Worm (Caenorhabditis elegans): ENCODE results near the gene lin-7.

The lin-7 gene

DNA sequence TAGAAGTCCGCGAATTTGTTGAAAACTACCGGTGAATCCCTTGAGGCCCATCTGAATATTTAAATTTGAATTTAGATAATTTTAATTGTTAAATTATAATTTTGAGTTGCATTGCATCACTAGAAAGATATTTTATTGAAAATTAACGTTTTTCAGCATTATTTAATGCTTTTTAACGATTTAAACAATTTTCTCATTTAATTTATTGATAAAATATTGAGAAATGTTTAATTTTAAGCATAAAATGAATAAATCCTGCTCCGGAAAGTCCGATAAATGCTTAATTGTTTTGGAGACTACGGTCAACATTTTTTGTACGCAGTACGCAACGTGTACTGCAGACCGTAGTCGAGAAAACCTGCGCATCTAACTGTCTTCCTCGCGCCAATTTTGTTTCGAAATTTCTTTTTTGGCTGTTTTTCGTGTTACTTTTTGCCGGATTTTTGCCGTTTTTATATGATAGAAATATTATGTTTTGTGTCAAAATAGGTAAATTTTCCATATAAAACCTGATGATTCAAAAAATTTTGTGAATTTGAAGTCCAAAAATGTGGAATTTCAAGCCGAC is at the start of gene lin-7, which contains the start of the genes Y54G11A.17 and elof-1:
Gene lin-7 (minus strand): TSS at position 51 of the 568 bp plus-strand sequence.
Gene Y54G11A.17 (minus strand): TSS at position 51 of the 568 bp plus-strand sequence.
Gene elof-1 (plus strand): TSS at position 383 of the 568 bp plus-strand sequence.
- TF ChIP-seq fkh-10 (GFP tag; optimal IDR thresholded peaks at IDR 0.05): peak; percentile 68
- TF ChIP-seq ceh-90 (tag; optimal IDR thresholded peaks at IDR 0.05): peak; percentile 18
- no peak for TF ChIP-seq ces-1 (GFP tag; optimal IDR thresholded peaks at IDR 0.05)
- peak; percentile 90 to 92 (median 90) for TF ChIP-seq dpl-1 (GFP tag; optimal IDR thresholded peaks at IDR 0.05)
- TF ChIP-seq ceh-88 (GFP tag; IDR thresholded peaks at IDR 0.05): peak; percentile 62
- no peak for TF ChIP-seq ceh-63 (GFP tag; optimal IDR thresholded peaks at IDR 0.05)
- TF ChIP-seq nhr-11 (tag; optimal IDR thresholded peaks at IDR 0.05): no peak
- peak; percentile 86 for TF ChIP-seq lin-13 (GFP tag; optimal IDR thresholded peaks at IDR 0.05)
- TF ChIP-seq zip-4 (GFP tag; optimal IDR thresholded peaks at IDR 0.05): peak; percentile 61
- peak; percentile 97 for TF ChIP-seq mep-1 (tag; optimal IDR thresholded peaks at IDR 0.05)
- no peak; the same call in 1 of the 2 replicates for TF ChIP-seq mab-9 (GFP tag; IDR thresholded peaks at IDR 0.05)
- peak; percentile 99 for TF ChIP-seq unc-130 (tag; optimal IDR thresholded peaks at IDR 0.05)
- peak; percentile 55 for TF ChIP-seq C04F5.9 (tag; optimal IDR thresholded peaks at IDR 0.05)
- peak; percentile 77 for TF ChIP-seq unc-86 (tag; optimal IDR thresholded peaks at IDR 0.05)
- TF ChIP-seq nhr-77 (tag; optimal IDR thresholded peaks at IDR 0.05): peak; percentile 97
- TF ChIP-seq nhr-12 (tag; optimal IDR thresholded peaks at IDR 0.05): no peak
- peak; percentile 91 to 93 for TF ChIP-seq efl-1 (optimal IDR thresholded peaks at IDR 0.05)
- peak; percentile 88 to 98 for TF ChIP-seq efl-1 (GFP tag; optimal IDR thresholded peaks at IDR 0.05 in 1 of 2)
- TF ChIP-seq blmp-1 (tag; optimal IDR thresholded peaks at IDR 0.05): peak; percentile 73
- peak; percentile 42 for TF ChIP-seq mef-2 (tag; optimal IDR thresholded peaks at IDR 0.05)
- TF ChIP-seq pqm-1 (tag; optimal IDR thresholded peaks at IDR 0.05): peak; percentile 14
- TF ChIP-seq nhr-28 (tag; optimal IDR thresholded peaks at IDR 0.05): no peak
- TF ChIP-seq isw-1 (GFP tag; IDR thresholded peaks at IDR 0.05): peak; percentile 84
- TF ChIP-seq sptf-1 (tag; optimal IDR thresholded peaks at IDR 0.05): no peak
- peak; percentile 89 for TF ChIP-seq nhr-47 (tag; optimal IDR thresholded peaks at IDR 0.05)
- TF ChIP-seq elt-2 (tag; optimal IDR thresholded peaks at IDR 0.05): no peak
- peak; percentile 44 for TF ChIP-seq ztf-4 (tag; optimal IDR thresholded peaks at IDR 0.05)
- TF ChIP-seq snu-23 (GFP tag; optimal IDR thresholded peaks at IDR 0.05): peak; percentile 93
- peak; percentile 92 to 95 for TF ChIP-seq lin-35 (GFP tag; optimal IDR thresholded peaks at IDR 0.05)
- TF ChIP-seq xbp-1 (tag; optimal IDR thresholded peaks at IDR 0.05): peak; percentile 85
- peak; percentile 88 for TF ChIP-seq snpc-4 (tag; optimal IDR thresholded peaks at IDR 0.05)
- TF ChIP-seq nhr-19 (GFP tag; conservative IDR thresholded peaks at IDR 0.05): peak; percentile 81
- no peak for TF ChIP-seq unc-62 (GFP tag; optimal IDR thresholded peaks at IDR 0.05)
- TF ChIP-seq fos-1 (tag; optimal IDR thresholded peaks at IDR 0.05): peak; percentile 86
- TF ChIP-seq hlh-17 (GFP tag; optimal IDR thresholded peaks at IDR 0.05; ENCODE audit: borderline replicate concordance): no peak
- no peak for TF ChIP-seq hlh-4 (tag; optimal IDR thresholded peaks at IDR 0.05)
- TF ChIP-seq ztf-11 (tag; optimal IDR thresholded peaks at IDR 0.05): peak in 1 of 2 experiments; percentile 60
- TF ChIP-seq nhr-20 (tag; optimal IDR thresholded peaks at IDR 0.05): peak; percentile 81
- TF ChIP-seq aha-1 (tag; optimal IDR thresholded peaks at IDR 0.05): peak; percentile 12
- TF ChIP-seq sox-4 (tag; optimal IDR thresholded peaks at IDR 0.05): no peak
- TF ChIP-seq unc-30 (tag; optimal IDR thresholded peaks at IDR 0.05): no peak
- peak; percentile 68 for TF ChIP-seq dsc-1 (tag; optimal IDR thresholded peaks at IDR 0.05)
- TF ChIP-seq sup-37 (GFP tag; optimal IDR thresholded peaks at IDR 0.05): no peak
- no peak for TF ChIP-seq alr-1 (tag; optimal IDR thresholded peaks at IDR 0.05; ENCODE audit: borderline replicate concordance)
- peak in 2 of 6 experiments; percentile 69 to 87 for TF ChIP-seq elt-3 (tag; optimal IDR thresholded peaks at IDR 0.05)
- no peak for TF ChIP-seq fkh-4 (tag; optimal IDR thresholded peaks at IDR 0.05; ENCODE audit: borderline replicate concordance)
- TF ChIP-seq lsy-2 (tag; optimal IDR thresholded peaks at IDR 0.05): peak; percentile 99 to 100
- peak; percentile 63 for TF ChIP-seq ama-1 (optimal IDR thresholded peaks at IDR 0.05)
- peak; percentile 99 for TF ChIP-seq F16B12.6 (tag; optimal IDR thresholded peaks at IDR 0.05)
- TF ChIP-seq nhr-85 (tag): peak; percentile 86
- no peak for TF ChIP-seq nhr-76 (tag; optimal IDR thresholded peaks at IDR 0.05)
- peak; percentile 83 for TF ChIP-seq tbx-2 (tag; optimal IDR thresholded peaks at IDR 0.05)
- peak; percentile 96 for TF ChIP-seq C16A3.4 (tag; optimal IDR thresholded peaks at IDR 0.05)
- TF ChIP-seq mdl-1 (tag; optimal IDR thresholded peaks at IDR 0.05): peak in 1 of 2 experiments; percentile 88
